Worm (Caenorhabditis elegans): ENCODE data around the gene acox-1.6.

DNA sequence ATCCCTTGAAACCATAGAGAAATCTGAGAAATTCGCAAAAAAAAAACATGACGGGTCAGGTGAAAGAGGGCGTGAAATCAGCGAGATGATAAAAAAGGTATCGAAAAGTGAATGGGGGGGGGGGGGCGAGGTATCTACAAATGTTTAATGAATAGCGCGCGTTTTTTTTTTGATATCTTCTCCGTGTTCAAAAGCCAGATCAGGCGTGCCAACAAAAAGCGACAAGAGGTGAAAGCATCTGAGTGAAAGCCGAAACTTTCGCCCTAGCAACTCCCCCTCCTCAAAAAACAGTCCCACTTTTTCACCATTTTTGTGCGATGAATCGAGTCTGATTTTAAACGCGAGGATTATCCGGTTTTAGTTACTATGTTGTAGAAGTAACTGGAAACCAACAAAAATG lies 49.6 kb upstream of the acox-1.6 start:
- TF ChIP-seq him-1 (tag; optimal IDR thresholded peaks at IDR 0.05) (no peak), W03F9.2 (tag; optimal IDR thresholded peaks at IDR 0.05) (no peak), dao-5 (tag; optimal IDR thresholded peaks at IDR 0.05) (no peak)
